Fruit fly (Drosophila melanogaster) ovary, adult (tissue): ENCODE results near the gene CG15429.

Source experiments
- CG17801 ChIP-seq: fragments of 200-800 bp; optimal IDR thresholded peaks from 2 replicates; lab custom pipeline; 2019; ENCODE audit warnings: missing biosample characterization, mild to moderate bottlenecking, missing genetic modification characterization, moderate library complexity; ENCODE audit not compliant: partially characterized antibody

CG15429 gene

DNA sequence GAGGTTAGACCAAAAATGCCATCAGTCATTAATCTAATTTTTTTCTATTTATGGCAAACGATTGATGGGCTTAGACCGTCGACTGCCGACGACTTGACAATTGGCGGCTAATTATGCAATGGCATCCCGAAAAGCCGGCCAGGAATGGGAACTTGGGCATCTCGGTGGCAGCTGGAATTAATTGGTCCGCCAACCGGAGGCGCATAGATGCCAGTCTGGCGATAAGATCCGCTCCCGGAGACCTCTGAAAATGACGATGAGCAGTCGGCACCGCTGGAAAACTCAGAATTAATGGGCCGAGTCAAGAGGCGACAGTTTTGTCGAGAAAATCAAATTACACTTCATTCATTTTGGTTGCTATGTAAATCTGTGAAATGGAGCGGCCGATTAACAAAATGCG is at the start of gene CG15429:
Gene CG15429 (plus strand): TSS at position 301 of the 400 bp plus-strand sequence.
- TF ChIP-seq CG17801 (GFP tag; lab: Kevin White, UChicago): no peak

DNA sequence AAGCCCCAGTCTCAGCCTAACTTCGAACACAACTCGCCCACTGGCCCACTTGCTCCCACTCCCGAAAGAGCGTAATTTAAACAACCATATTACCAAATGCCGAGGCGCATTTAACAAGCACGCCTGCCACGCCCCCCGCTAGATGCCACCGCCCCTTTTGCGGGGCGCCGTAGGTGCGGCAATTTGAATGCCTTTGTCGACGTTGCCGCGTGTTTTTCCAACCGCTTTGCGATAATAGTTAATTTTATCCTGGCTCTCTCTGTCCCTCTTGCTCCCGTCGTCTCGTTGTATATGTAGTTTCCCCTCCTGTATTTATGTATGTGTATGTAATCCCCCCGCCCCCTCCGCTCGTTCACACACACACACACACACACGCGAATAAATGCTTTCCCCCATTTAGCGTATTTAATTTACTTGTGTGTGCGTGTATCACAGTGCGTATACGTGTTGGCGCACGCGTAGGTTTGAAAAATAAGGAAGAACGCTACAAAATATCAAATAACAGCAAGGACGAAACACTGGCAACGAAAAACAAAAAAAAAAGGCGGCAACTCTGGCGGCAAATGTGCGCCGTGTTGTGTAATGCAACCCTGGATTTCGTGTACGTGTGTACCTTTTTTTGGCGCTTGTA is 42.6 kb upstream of the CG15429 start:
- TF ChIP-seq CG17801 (GFP tag; lab: Kevin White, UChicago): no peak

dm6 chr2L:4317910-4318309 is 34.9 kb upstream of the CG15429 start:
- no peak for TF ChIP-seq CG17801 (GFP tag; lab: Kevin White, UChicago)

dm6 chr2L:4324254-4324653 is 28.5 kb upstream of the CG15429 start, which contains the start of gene bdl:
Gene bdl (plus strand): TSS chr2L:4324554.
- no peak for TF ChIP-seq CG17801 (GFP tag; lab: Kevin White, UChicago)

- no peak for TF ChIP-seq CG17801 (GFP tag; lab: Kevin White, UChicago)
Observed at dm6 chr2L:4331779-4332328, 20.9 kb upstream of the CG15429 start.

- TF ChIP-seq CG17801 (GFP tag; lab: Kevin White, UChicago): no peak
Observed at dm6 chr2L:4332583-4332961, 20.2 kb upstream of the CG15429 start.

DNA sequence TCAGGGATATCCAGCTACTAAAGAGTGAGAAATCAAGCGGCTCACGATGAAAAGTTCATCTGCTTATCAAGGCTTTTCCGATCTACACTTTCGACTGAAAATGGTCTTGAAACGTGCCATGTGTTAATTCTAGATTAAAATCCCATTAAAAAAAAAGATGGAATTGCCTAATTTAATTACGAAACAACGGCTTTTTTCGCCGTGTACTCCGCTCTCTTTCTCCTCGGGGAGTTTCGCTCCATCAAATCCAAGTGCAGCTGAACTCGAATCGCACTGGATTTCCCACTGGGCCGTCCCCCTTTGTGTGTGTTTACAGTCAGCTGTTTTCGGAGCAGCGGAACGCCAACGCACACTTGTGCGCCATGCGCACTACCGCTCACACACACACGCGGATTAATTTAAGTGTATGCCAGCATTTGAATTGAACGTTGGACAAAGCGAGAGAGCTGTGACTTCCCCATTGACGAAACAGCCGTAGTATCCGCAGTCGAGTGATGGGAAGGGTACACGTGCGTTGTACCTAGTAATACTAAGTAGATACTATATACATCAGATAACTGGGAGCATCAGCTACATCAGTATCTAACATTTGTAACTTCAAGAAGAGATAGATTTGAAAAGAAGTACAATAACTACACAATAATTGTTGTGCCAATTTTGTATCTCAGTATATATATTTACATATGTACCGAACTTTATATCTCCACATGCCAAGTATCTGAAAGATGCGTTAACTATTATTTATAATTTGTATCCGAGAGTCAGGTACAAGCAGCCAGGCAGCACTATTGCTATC is 19.6 kb upstream of the CG15429 start:
- TF ChIP-seq CG17801 (GFP tag; lab: Kevin White, UChicago): peak; percentile 77

DNA sequence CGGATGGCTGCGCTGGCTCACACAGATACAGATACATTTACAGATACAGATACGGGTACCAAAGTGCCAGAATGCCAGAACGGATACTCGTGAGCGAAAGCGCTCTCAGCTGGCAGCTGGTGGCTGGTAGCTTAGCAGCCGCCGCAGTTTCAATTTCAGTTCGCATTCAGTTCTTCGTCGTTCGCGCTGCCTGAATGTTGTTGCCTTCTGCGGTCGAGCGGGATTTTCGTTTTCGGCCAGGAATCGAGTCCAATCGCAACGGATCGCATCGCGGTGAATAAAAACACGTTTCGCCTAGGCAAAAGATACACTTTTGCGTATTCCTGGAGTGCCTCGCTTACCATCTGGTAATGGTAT is 19.0 kb upstream of the CG15429 start, which contains the start of gene Atet:
Gene Atet (plus strand): TSS at position 156 of the 357 bp plus-strand sequence.
- TF ChIP-seq CG17801 (GFP tag; lab: Kevin White, UChicago): no peak

DNA sequence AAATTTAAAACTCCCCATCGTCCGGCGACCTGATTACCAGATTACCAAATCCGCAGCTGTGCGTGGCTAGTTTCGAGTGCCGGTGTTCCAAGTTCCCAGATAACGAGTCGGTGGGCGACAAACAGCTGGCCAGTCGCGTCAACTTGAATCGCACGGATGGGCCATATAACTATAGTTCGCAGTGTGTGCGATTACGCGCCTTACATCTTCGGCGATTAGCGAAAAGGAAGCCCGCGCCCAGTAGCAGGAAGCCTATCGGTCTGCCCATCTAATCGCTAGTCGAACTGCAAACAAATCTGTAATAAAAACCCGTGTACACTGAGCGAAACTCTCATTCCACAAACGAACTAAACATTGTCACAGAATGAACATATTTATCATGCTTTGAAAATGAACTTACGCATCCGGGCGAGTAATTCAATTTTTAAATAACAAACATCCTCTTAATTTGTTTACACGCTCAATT is 17.8 kb upstream of the CG15429 start:
- no peak for TF ChIP-seq CG17801 (GFP tag; lab: Kevin White, UChicago)

dm6 chr2L:4335979-4336378 is 16.8 kb upstream of the CG15429 start:
- TF ChIP-seq CG17801 (GFP tag; lab: Kevin White, UChicago): no peak

DNA sequence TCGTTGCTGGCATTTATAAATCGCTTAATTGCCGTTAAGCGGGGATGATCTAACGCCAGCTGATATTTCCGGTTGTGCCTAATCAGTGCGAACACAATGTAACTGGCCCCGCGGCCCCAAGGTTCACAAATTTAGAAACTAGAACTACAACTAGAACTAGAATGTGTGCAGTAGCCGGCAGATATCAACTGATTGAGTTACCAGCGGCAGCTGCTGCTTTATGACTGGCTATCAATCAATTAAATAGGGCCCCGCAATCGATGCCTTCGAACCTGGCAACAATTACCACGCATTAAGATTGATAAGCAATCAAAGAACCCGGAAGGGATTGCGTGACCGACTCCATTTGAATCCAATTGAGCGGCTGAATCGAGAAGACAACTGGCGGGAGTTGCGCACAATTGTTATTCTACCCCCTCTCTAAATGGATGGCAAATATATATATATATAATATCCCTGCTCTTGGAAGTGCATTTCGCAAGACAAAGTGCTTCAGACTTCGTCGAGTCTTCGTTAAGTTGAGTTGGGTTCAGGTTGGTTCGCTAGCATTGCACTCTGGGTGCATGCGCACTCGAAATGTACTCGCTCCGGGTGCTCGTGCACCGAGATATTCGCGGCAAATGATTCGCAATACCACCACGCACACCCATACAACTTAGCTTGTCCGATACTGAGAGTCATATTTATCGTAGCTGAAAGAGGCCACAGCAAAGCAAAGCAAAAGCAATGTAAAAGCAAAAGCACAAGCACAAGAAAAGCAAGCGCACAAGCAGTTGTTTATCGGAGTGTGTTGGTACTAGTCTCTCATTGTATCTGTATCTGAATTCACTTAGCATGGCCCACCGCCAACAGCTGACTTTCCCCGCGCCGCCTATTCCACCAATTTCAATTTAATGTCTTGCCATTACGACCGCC is 12.7 kb upstream of the CG15429 start:
- TF ChIP-seq CG17801 (GFP tag; lab: Kevin White, UChicago): no peak

DNA sequence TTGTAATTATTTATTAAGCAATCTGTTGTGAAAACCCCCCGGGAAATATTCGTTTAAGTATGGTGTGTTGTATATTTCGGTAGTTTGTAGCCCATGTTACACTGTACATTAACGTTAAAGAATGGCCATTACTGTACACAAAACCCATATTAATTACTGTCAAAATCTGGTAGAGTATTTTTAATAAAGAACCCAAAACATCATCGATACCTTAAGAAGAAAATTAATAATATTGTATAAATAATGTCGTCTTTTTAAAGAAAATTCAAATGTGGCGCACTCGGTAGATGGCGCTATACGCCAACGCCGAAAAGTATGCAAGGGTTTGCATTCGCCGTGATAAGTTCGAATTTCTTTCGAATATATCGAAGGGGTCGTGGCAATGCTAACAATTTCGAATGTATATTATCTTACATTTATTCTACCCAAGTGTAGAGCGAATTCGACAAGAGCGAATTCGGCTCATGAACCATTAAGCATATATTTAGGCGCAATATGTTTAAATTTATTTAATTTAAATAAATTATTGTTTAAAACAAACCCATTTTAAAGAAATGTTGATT is 7.1 kb upstream of the CG15429 start:
- TF ChIP-seq CG17801 (GFP tag; lab: Kevin White, UChicago): no peak

DNA sequence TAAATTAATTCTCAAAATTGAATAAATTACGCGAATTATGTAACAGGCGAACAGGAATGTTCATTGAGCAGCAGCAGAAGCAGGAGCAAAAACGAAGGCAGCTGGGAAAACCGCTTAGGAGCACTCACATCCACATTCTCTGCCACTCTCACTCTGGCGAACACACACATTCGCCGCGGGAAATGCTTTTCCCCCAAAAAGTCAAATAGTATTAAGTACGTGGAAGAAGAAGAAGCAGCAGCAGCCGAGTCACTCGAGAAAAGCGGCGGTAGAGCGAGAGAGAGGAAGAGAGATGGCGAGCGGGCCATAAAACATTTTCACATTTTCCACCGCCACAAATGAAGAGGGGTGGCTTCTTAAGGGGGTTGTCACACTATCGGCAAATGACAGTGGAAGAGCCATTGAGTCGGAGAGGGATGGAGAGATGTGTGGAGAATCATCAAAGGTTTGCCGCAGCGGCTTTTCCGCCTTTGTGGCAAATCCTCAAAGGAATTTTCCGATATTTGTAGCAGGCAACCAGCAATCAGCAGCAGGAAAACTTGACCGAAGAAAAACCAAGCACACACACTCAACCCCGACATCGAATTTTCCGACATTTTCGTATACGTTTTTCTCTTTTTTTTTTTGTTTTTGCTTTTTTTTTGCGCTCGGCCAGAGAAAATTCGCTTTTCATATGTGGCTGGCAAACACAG is 6.0 kb upstream of the CG15429 start:
- TF ChIP-seq CG17801 (GFP tag; lab: Kevin White, UChicago): no peak

DNA sequence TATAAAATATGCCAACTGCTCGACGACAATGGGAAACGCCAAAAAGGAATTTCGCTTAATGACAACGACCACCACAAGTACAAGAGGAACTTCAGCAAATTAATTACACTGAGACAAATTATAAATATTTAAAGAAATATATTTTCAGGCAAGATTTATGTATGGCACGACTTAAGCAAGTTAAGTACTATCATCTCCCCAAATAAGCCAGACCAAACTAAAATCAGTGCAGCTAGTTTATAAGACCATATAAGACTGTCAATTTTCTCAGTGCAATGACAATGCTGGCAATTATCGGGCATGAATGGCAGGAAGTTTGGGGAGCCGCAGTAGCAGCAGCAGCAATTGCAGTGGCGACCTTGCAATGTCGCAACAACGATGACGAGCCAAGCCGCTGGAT is 4.2 kb upstream of the CG15429 start:
- no peak for TF ChIP-seq CG17801 (GFP tag; lab: Kevin White, UChicago)
